Fruit fly (Drosophila melanogaster) whole organism, wandering third instar larva: ENCODE measurements around the gene CG42537.

Source experiments
- N ChIP-seq: fragments of >200 bp; optimal IDR thresholded peaks from 2 replicates; lab custom pipeline; 2018; ENCODE audit warnings: missing biosample characterization, missing external identifiers, missing genetic modification characterization
- dl ChIP-seq, 2 experiments: fragments of 175-275, 200-275 bp in 1 of 2; fragments of 200-275 bp in 1 of 2; sonication (Bioruptor generic); optimal IDR thresholded peaks; lab custom pipeline; 2018; ENCODE audit warnings: mild to moderate bottlenecking in 2 of 2, missing biosample characterization in 2 of 2, missing genetic modification characterization in 2 of 2, moderate library complexity in 2 of 2; ENCODE audit not compliant: partially characterized antibody in 2 of 2, insufficient read depth in 1 of 2
- psq ChIP-seq: fragments of 200-800 bp; sonication (Bioruptor generic); optimal IDR thresholded peaks from 3 replicates; lab custom pipeline; 2017; ENCODE audit warnings: missing biosample characterization, mild to moderate bottlenecking, missing genetic modification characterization, moderate library complexity

dm6 chr3R:6368550-6369238 lies 8.9 kb upstream of the CG42537 start, which contains the start of gene CG10286:
- TF ChIP-seq dl (GFP tag; optimal IDR thresholded peaks at IDR 0.05; lab: Kevin White, UChicago; ENCODE audit: insufficient read depth in 1 of 2, partially characterized antibody in 2 of 2) (no peak), N (GFP tag; lab: Kevin White, UChicago) (no peak), psq (GFP tag; lab: Kevin White, UChicago) (peak; percentile 11)
